Worm (Caenorhabditis elegans) whole organism, late embryonic: ENCODE measurements around the gene srw-29.

Experiments
- C08G9.2 ChIP-seq: sonication (generic microtip); optimal IDR thresholded peaks from 2 replicates; lab custom pipeline; 2016; ENCODE audit warnings: mild to moderate bottlenecking, missing genetic modification characterization, moderate library complexity, missing compliant biosample characterization
- F13H6.1 ChIP-seq: sonication (generic microtip); optimal IDR thresholded peaks from 2 replicates; lab custom pipeline; 2016; ENCODE audit warnings: missing genetic modification characterization, missing compliant biosample characterization
- K02D7.2 ChIP-seq: sonication (generic microtip); optimal IDR thresholded peaks from 2 replicates; lab custom pipeline; 2017; ENCODE audit warnings: mild to moderate bottlenecking, missing genetic modification characterization, missing compliant biosample characterization
- T23F11.4 ChIP-seq: fragments of 200-800 bp; sonication (Bioruptor generic); optimal IDR thresholded peaks from 2 replicates; lab custom pipeline; 2018; ENCODE audit warnings: mild to moderate bottlenecking, missing genetic modification characterization, missing compliant biosample characterization
- Y22D7AL.16 ChIP-seq: sonication (generic microtip); optimal IDR thresholded peaks from 2 replicates; lab custom pipeline; 2016; ENCODE audit warnings: missing genetic modification characterization, missing compliant biosample characterization
- ahr-1 ChIP-seq: sonication (generic microtip); optimal IDR thresholded peaks from 2 replicates; lab custom pipeline; 2016; ENCODE audit warnings: missing genetic modification characterization, missing compliant biosample characterization
- ama-1 ChIP-seq: fragments of 150-350 bp; optimal IDR thresholded peaks from 2 replicates; lab custom pipeline; 2014
- ceh-14 ChIP-seq: sonication (generic microtip); optimal IDR thresholded peaks from 2 replicates; lab custom pipeline; 2016; ENCODE audit warnings: missing genotype, missing genetic modification characterization, missing compliant biosample characterization
- ceh-19 ChIP-seq: fragments of 200-800 bp; sonication (Bioruptor generic); optimal IDR thresholded peaks from 2 replicates; lab custom pipeline; 2018; ENCODE audit warnings: mild to moderate bottlenecking, missing genetic modification characterization, missing compliant biosample characterization
- ceh-22 ChIP-seq: sonication (generic microtip); optimal IDR thresholded peaks from 2 replicates; lab custom pipeline; 2017; ENCODE audit warnings: missing biosample characterization, missing genetic modification characterization
- ceh-24 ChIP-seq: sonication (generic microtip); optimal IDR thresholded peaks from 2 replicates; lab custom pipeline; 2016; ENCODE audit warnings: mild to moderate bottlenecking, missing genetic modification characterization, missing compliant biosample characterization
- ceh-30 ChIP-seq: fragments of 150-350 bp; optimal IDR thresholded peaks from 2 replicates; lab custom pipeline; 2014; ENCODE audit warnings: missing biosample characterization, missing genetic modification characterization
- ceh-31 ChIP-seq: sonication (generic microtip); optimal IDR thresholded peaks from 2 replicates; lab custom pipeline; 2016; ENCODE audit warnings: missing genetic modification characterization, missing compliant biosample characterization
- ceh-45 ChIP-seq: fragments of 200-800 bp; sonication (Bioruptor generic); IDR thresholded peaks from 2 replicates; pipeline ENCODE4 v1.3.6; 2022; ENCODE audit warnings: missing genetic modification reagents, missing genetic modification characterization, missing compliant biosample characterization
- ceh-6 ChIP-seq: fragments of 200-800 bp; sonication (Bioruptor generic); optimal IDR thresholded peaks from 2 replicates; lab custom pipeline; 2018; ENCODE audit warnings: mild to moderate bottlenecking, missing genetic modification characterization, missing compliant biosample characterization
- ceh-9 ChIP-seq: sonication (generic microtip); optimal IDR thresholded peaks from 2 replicates; lab custom pipeline; 2016; ENCODE audit warnings: mild to moderate bottlenecking, missing genetic modification characterization, inconsistent platforms, missing compliant biosample characterization
- dmd-4 ChIP-seq: sonication (generic microtip); optimal IDR thresholded peaks from 2 replicates; lab custom pipeline; 2016; ENCODE audit warnings: borderline replicate concordance, missing genetic modification characterization, missing compliant biosample characterization
- dve-1 ChIP-seq: sonication (generic microtip); optimal IDR thresholded peaks from 2 replicates; lab custom pipeline; 2017; ENCODE audit warnings: antibody characterized with exemption, mild to moderate bottlenecking, missing genetic modification characterization, missing compliant biosample characterization
- elt-2 ChIP-seq: sonication (generic microtip); optimal IDR thresholded peaks from 2 replicates; lab custom pipeline; 2016; ENCODE audit warnings: missing genetic modification reagents, missing genetic modification characterization, missing compliant biosample characterization
- elt-4 ChIP-seq: sonication (generic microtip); optimal IDR thresholded peaks from 2 replicates; lab custom pipeline; 2016; ENCODE audit warnings: missing genetic modification characterization, missing compliant biosample characterization
- fax-1 ChIP-seq: sonication (generic microtip); optimal IDR thresholded peaks from 2 replicates; lab custom pipeline; 2016; ENCODE audit warnings: missing genotype, missing genetic modification characterization, missing compliant biosample characterization
- fkh-10 ChIP-seq: fragments of 150-350 bp; optimal IDR thresholded peaks from 2 replicates; lab custom pipeline; 2014; ENCODE audit warnings: missing biosample characterization, missing genetic modification reagents, missing genetic modification characterization
- fkh-6 ChIP-seq: sonication (generic microtip); optimal IDR thresholded peaks from 2 replicates; lab custom pipeline; 2016; ENCODE audit warnings: missing genetic modification characterization, missing compliant biosample characterization
- hlh-13 ChIP-seq: fragments of 200-800 bp; sonication (Bioruptor generic); optimal IDR thresholded peaks from 2 replicates; lab custom pipeline; 2018; ENCODE audit warnings: mild to moderate bottlenecking, missing genetic modification characterization, missing compliant biosample characterization
- hlh-15 ChIP-seq: sonication (generic microtip); optimal IDR thresholded peaks from 2 replicates; lab custom pipeline; 2016; ENCODE audit warnings: missing genetic modification characterization, missing compliant biosample characterization
- hlh-30 ChIP-seq: sonication (generic microtip); optimal IDR thresholded peaks from 2 replicates; lab custom pipeline; 2017; ENCODE audit warnings: antibody characterized with exemption, missing genetic modification characterization, missing compliant biosample characterization; ENCODE audit not compliant: insufficient read depth
- hlh-6 ChIP-seq: sonication (generic microtip); optimal IDR thresholded peaks from 2 replicates; lab custom pipeline; 2016; ENCODE audit warnings: missing genotype, missing genetic modification characterization, missing compliant biosample characterization
- lim-6 ChIP-seq: sonication (generic microtip); optimal IDR thresholded peaks from 2 replicates; lab custom pipeline; 2016; ENCODE audit warnings: missing genetic modification characterization, missing compliant biosample characterization
- lin-11 ChIP-seq: fragments of 200-800 bp; sonication (Bioruptor generic); optimal IDR thresholded peaks from 2 replicates; lab custom pipeline; 2018; ENCODE audit warnings: mild to moderate bottlenecking, missing genetic modification characterization, missing compliant biosample characterization
- mec-3 ChIP-seq: sonication (generic microtip); optimal IDR thresholded peaks from 2 replicates; lab custom pipeline; 2016; ENCODE audit warnings: borderline replicate concordance, missing genetic modification characterization, missing compliant biosample characterization
- nhr-11 ChIP-seq: fragments of 150-350 bp; optimal IDR thresholded peaks from 2 replicates; lab custom pipeline; 2014; ENCODE audit warnings: missing biosample characterization, missing genetic modification characterization
- nhr-232 ChIP-seq: sonication (generic microtip); optimal IDR thresholded peaks from 2 replicates; lab custom pipeline; 2016; ENCODE audit warnings: missing genetic modification characterization, missing compliant biosample characterization
- odd-2 ChIP-seq: sonication (generic microtip); optimal IDR thresholded peaks from 2 replicates; lab custom pipeline; 2017; ENCODE audit warnings: antibody characterized with exemption, mild to moderate bottlenecking, missing genetic modification characterization, missing compliant biosample characterization
- pag-3 ChIP-seq: sonication (generic microtip); optimal IDR thresholded peaks from 2 replicates; lab custom pipeline; 2016; ENCODE audit warnings: missing compliant biosample characterization, missing genetic modification characterization, borderline replicate concordance
- pha-2 ChIP-seq: sonication (generic microtip); optimal IDR thresholded peaks from 2 replicates; lab custom pipeline; 2017; ENCODE audit warnings: mild to moderate bottlenecking, missing genetic modification characterization, missing compliant biosample characterization
- pha-4 ChIP-seq: fragments of 150-350 bp; optimal IDR thresholded peaks from 2 replicates; lab custom pipeline; 2018; ENCODE audit warnings: missing biosample characterization, missing genetic modification reagents, missing genetic modification characterization
- pqm-1 ChIP-seq: sonication (generic microtip); optimal IDR thresholded peaks from 2 replicates; lab custom pipeline; 2016; ENCODE audit warnings: missing genetic modification characterization, missing compliant biosample characterization
- ref-2 ChIP-seq: sonication (generic microtip); optimal IDR thresholded peaks from 2 replicates; lab custom pipeline; 2016; ENCODE audit warnings: missing genetic modification characterization, missing compliant biosample characterization
- sox-4 ChIP-seq: sonication (generic microtip); optimal IDR thresholded peaks from 2 replicates; lab custom pipeline; 2017; ENCODE audit warnings: mild to moderate bottlenecking, missing genetic modification characterization, inconsistent platforms, missing compliant biosample characterization
- syd-9 ChIP-seq: sonication (generic microtip); optimal IDR thresholded peaks from 2 replicates; lab custom pipeline; 2016; ENCODE audit warnings: mild to moderate bottlenecking, missing genetic modification characterization, moderate library complexity, missing compliant biosample characterization
- tbx-7 ChIP-seq: sonication (generic microtip); optimal IDR thresholded peaks from 2 replicates; lab custom pipeline; 2016; ENCODE audit warnings: missing genotype, missing genetic modification characterization, missing compliant biosample characterization
- ttx-3 ChIP-seq: sonication (generic microtip); optimal IDR thresholded peaks from 2 replicates; lab custom pipeline; 2016; ENCODE audit warnings: missing genetic modification reagents, missing genetic modification characterization, missing compliant biosample characterization
- unc-55 ChIP-seq: sonication (generic microtip); optimal IDR thresholded peaks from 2 replicates; lab custom pipeline; 2017; ENCODE audit warnings: missing biosample characterization, missing genetic modification reagents, missing genetic modification characterization
- unc-86 ChIP-seq: sonication (generic microtip); optimal IDR thresholded peaks from 2 replicates; lab custom pipeline; 2016; ENCODE audit warnings: missing genetic modification characterization, missing compliant biosample characterization
- zip-5 ChIP-seq: sonication (generic microtip); optimal IDR thresholded peaks from 2 replicates; lab custom pipeline; 2016; ENCODE audit warnings: missing genetic modification characterization, missing compliant biosample characterization

srw-29 gene

ce11 chrV:16429940-16430339, 5.6 kb upstream of the srw-29 start, which contains the start of gene str-73:
str-73 (plus strand) TSS chrV:16430240.
- TF ChIP-seq lin-11 (tag; lab: Kevin White, UChicago) (no peak), ceh-45 (GFP tag; lab: Robert Waterston, UW) (no peak), ceh-19 (GFP tag; lab: Kevin White, UChicago) (no peak), sox-4 (no peak), hlh-30 (tag; lab: Kevin White, UChicago) (no peak), syd-9 (tag; lab: Kevin White, UChicago) (no peak), ahr-1 (tag; lab: Kevin White, UChicago) (no peak), pag-3 (tag; lab: Kevin White, UChicago) (no peak), F13H6.1 (tag; lab: Kevin White, UChicago) (no peak), ceh-24 (tag; lab: Kevin White, UChicago) (no peak), mec-3 (tag; lab: Kevin White, UChicago) (no peak), elt-2 (tag; lab: Kevin White, UChicago) (no peak), fax-1 (tag; lab: Kevin White, UChicago) (no peak)

DNA sequence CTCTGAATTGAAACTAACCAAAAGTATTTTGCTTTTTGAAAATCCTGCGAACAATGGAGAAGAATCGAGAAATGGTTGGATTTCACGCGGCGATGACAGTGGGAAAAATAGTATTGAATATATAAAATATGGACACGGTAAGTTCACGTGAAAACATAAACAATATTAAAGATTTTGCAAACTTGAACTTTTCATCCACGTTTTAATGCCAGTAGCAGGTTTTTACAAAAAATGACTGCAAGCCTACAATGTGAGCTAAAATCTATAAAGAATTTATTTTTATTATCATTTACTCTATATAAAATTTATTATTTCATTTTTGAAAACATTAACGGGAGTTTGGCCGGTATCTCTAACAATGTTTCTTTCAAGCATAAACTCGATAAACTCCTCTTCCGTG, 5.2 kb upstream of the srw-29 start, which contains the start of gene F26D2.10:
Gene F26D2.10 (minus strand): TSS at position 101 of the 400 bp plus-strand sequence.
- no peak for TF ChIP-seq unc-86 (tag; lab: Kevin White, UChicago)
- no peak for TF ChIP-seq ceh-14 (tag; lab: Kevin White, UChicago)
- TF ChIP-seq pha-4 (tag; lab: Kevin White, UChicago), result no peak
- no peak for TF ChIP-seq sox-4

ce11 chrV:16420696-16421095, 3.6 kb downstream of the srw-29 start, which contains the start of gene srw-48:
srw-48 (plus strand) TSS chrV:16420996.
- TF ChIP-seq ceh-30 (no peak), ttx-3 (tag; lab: Kevin White, UChicago) (no peak), fkh-6 (no peak), sox-4 (no peak), ref-2 (tag; lab: Kevin White, UChicago) (no peak), pha-4 (tag; lab: Kevin White, UChicago) (no peak), dmd-4 (tag; lab: Kevin White, UChicago) (no peak), ceh-6 (no peak), zip-5 (no peak), odd-2 (tag; lab: Kevin White, UChicago) (no peak), unc-55 (GFP tag; lab: Kevin White, UChicago) (no peak), ceh-24 (tag; lab: Kevin White, UChicago) (no peak)

DNA sequence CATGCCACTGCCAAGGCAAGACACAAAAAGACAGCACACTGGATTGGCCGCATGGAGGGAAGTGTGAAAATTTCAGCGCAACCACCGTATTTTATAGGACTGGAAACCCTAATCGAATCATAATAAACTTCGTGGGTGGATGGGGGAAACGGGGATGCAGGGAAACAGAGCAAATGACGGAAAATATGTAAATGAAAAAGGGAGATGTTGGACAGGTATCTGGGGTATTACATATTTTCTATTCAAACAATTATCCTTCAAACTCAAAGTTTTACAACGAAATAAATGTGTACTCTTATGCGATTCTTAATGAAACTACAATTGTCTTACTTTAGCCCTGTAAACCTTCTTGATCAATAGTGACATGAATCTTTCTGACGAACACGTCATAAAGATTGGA, 4.6 kb downstream of the srw-29 start, which contains the start of gene F26D2.16:
Gene F26D2.16 (minus strand): TSS at position 101 of the 400 bp plus-strand sequence.
- no peak for TF ChIP-seq elt-4 (tag; lab: Kevin White, UChicago)
- TF ChIP-seq ceh-9 (tag; lab: Kevin White, UChicago), result no peak
- no peak for TF ChIP-seq tbx-7
- no peak for TF ChIP-seq C08G9.2 (tag; lab: Kevin White, UChicago)
- TF ChIP-seq nhr-232 (tag; lab: Kevin White, UChicago), result no peak
- no peak for TF ChIP-seq ceh-24 (tag; lab: Kevin White, UChicago)
- no peak for TF ChIP-seq dve-1 (tag; lab: Kevin White, UChicago)
- TF ChIP-seq pha-2 (tag; lab: Kevin White, UChicago), result no peak
- no peak for TF ChIP-seq ama-1
- no peak for TF ChIP-seq K02D7.2
- TF ChIP-seq nhr-11 (tag; lab: Kevin White, UChicago), result no peak

- no peak for TF ChIP-seq ceh-22 (tag; lab: Kevin White, UChicago)
- no peak for TF ChIP-seq elt-4 (tag; lab: Kevin White, UChicago)
- TF ChIP-seq pqm-1 (tag; lab: Kevin White, UChicago), result no peak
- TF ChIP-seq mec-3 (tag; lab: Kevin White, UChicago), result no peak
- no peak for TF ChIP-seq K02D7.2
- TF ChIP-seq hlh-13 (GFP tag; lab: Kevin White, UChicago), result no peak
- TF ChIP-seq ceh-31 (tag; lab: Kevin White, UChicago), result no peak
- no peak for TF ChIP-seq hlh-6 (tag; lab: Kevin White, UChicago)
- TF ChIP-seq Y22D7AL.16, result no peak
- TF ChIP-seq lim-6 (tag; lab: Kevin White, UChicago), result no peak
- no peak for TF ChIP-seq dve-1 (tag; lab: Kevin White, UChicago)
- TF ChIP-seq ttx-3 (tag; lab: Kevin White, UChicago), result no peak
- TF ChIP-seq pag-3 (tag; lab: Kevin White, UChicago), result no peak
- no peak for TF ChIP-seq hlh-15 (tag; lab: Kevin White, UChicago)
- TF ChIP-seq T23F11.4 (GFP tag; lab: Kevin White, UChicago), result no peak
- no peak for TF ChIP-seq ama-1
- no peak for TF ChIP-seq fkh-10 (GFP tag; lab: Kevin White, UChicago)
- TF ChIP-seq pha-2 (tag; lab: Kevin White, UChicago), result no peak
Observed at ce11 chrV:16417014-16417413, 7.3 kb downstream of the srw-29 start, which contains the start of gene str-55. str-55 (minus strand) TSS chrV:16417114.
